Worm (Caenorhabditis elegans) whole organism, L1 larva: Measurements from ENCODE around the gene ZK1321.4.

Experiments
- C34B4.2 ChIP-seq: sonication (generic microtip); optimal IDR thresholded peaks from 2 replicates; lab custom pipeline; 2017; ENCODE audit warnings: mild to moderate bottlenecking, missing genetic modification characterization, missing compliant biosample characterization
- Y116A8C.19 ChIP-seq: sonication (generic microtip); optimal IDR thresholded peaks from 2 replicates; lab custom pipeline; 2016; ENCODE audit warnings: missing compliant biosample characterization, missing genetic modification characterization, borderline replicate concordance
- blmp-1 ChIP-seq: fragments of 150-350 bp; optimal IDR thresholded peaks from 2 replicates; lab custom pipeline; 2014; ENCODE audit warnings: missing biosample characterization, missing genetic modification characterization
- ceh-82 ChIP-seq, 3 experiments: fragments of 150-350 bp in 1 of 3; sonication (generic microtip) in 2 of 3; optimal IDR thresholded peaks; 2 replicates each; lab custom pipeline; 2014 to 2017; ENCODE audit warnings: missing biosample characterization in 3 of 3, missing genetic modification characterization in 3 of 3
- dsc-1 ChIP-seq: sonication (generic microtip); optimal IDR thresholded peaks from 2 replicates; lab custom pipeline; 2016; ENCODE audit warnings: mild to moderate bottlenecking, missing genetic modification characterization, missing compliant biosample characterization
- efl-1 ChIP-seq, 4 experiments: fragments of 150-350 bp; optimal IDR thresholded peaks in 3 of 4; peaks in 1 of 4; 1 replicate in 1 of 4; 2 replicates in 3 of 4; lab custom pipeline; 2014; ENCODE audit warnings: missing biosample characterization in 2 of 4, missing genetic modification characterization in 2 of 4, missing genetic modification reagents in 2 of 4
- egl-27 ChIP-seq, 2 experiments: fragments of 150-350 bp in 1 of 2; sonication (generic microtip); optimal IDR thresholded peaks; 3 replicates each; lab custom pipeline; 2017 to 2018; ENCODE audit warnings: missing biosample characterization in 2 of 2, missing genetic modification characterization in 2 of 2, missing genetic modification reagents in 2 of 2
- elt-3 ChIP-seq, 6 experiments: fragments of 150-350 bp in 1 of 6; sonication (generic microtip); optimal IDR thresholded peaks; 2 replicates each; lab custom pipeline; 2017 to 2018; ENCODE audit warnings: missing biosample characterization in 6 of 6, missing genetic modification characterization in 6 of 6, inconsistent platforms in 1 of 6
- ets-5 ChIP-seq: fragments of 200-800 bp; sonication (Bioruptor generic); IDR thresholded peaks from 2 replicates; pipeline ENCODE4 v1.3.6; 2022; ENCODE audit warnings: missing genetic modification characterization, missing compliant biosample characterization
- fkh-8 ChIP-seq: sonication (generic microtip); optimal IDR thresholded peaks from 2 replicates; lab custom pipeline; 2016; ENCODE audit warnings: mild to moderate bottlenecking, missing genetic modification characterization, missing compliant biosample characterization
- hpl-2 ChIP-seq: fragments of 150-350 bp; optimal IDR thresholded peaks from 2 replicates; lab custom pipeline; 2014; ENCODE audit warnings: missing biosample characterization, missing genetic modification reagents, missing genetic modification characterization
- lin-14 ChIP-seq: fragments of 200-800 bp; sonication (Bioruptor generic); optimal IDR thresholded peaks from 2 replicates; lab custom pipeline; 2018; ENCODE audit warnings: mild to moderate bottlenecking, missing genetic modification characterization, moderate library complexity, missing compliant biosample characterization
- lin-35 ChIP-seq, 2 experiments: fragments of 150-350 bp; optimal IDR thresholded peaks; 2 replicates each; lab custom pipeline; 2014; ENCODE audit warnings: missing biosample characterization in 2 of 2, missing genetic modification characterization in 2 of 2, missing genetic modification reagents in 2 of 2
- lsy-2 ChIP-seq, 2 experiments: fragments of 150-350 bp; optimal IDR thresholded peaks; 2 replicates each; lab custom pipeline; 2014; ENCODE audit warnings: missing biosample characterization in 2 of 2, missing genetic modification characterization in 2 of 2
- nhr-11 ChIP-seq: fragments of 150-350 bp; optimal IDR thresholded peaks from 2 replicates; lab custom pipeline; 2014; ENCODE audit warnings: missing biosample characterization, missing genetic modification characterization
- nhr-12 ChIP-seq: sonication (generic microtip); optimal IDR thresholded peaks from 2 replicates; lab custom pipeline; 2017; ENCODE audit warnings: missing biosample characterization, missing genetic modification characterization
- nhr-19 ChIP-seq: fragments of 200-800 bp; sonication (Bioruptor generic); conservative IDR thresholded peaks from 2 replicates; pipeline ENCODE4 v1.3.6; 2022; ENCODE audit warnings: missing genetic modification characterization, missing compliant biosample characterization
- nhr-20 ChIP-seq: sonication (generic microtip); optimal IDR thresholded peaks from 2 replicates; lab custom pipeline; 2016; ENCODE audit warnings: mild to moderate bottlenecking, missing genetic modification characterization, missing compliant biosample characterization
- nhr-28 ChIP-seq: fragments of 150-350 bp; optimal IDR thresholded peaks from 2 replicates; lab custom pipeline; 2014; ENCODE audit warnings: missing biosample characterization, missing genetic modification characterization
- nhr-71 ChIP-seq: sonication (generic microtip); optimal IDR thresholded peaks from 2 replicates; lab custom pipeline; 2016; ENCODE audit warnings: mild to moderate bottlenecking, missing genetic modification characterization, moderate library complexity, missing compliant biosample characterization
- pag-3 ChIP-seq: sonication (generic microtip); optimal IDR thresholded peaks from 2 replicates; lab custom pipeline; 2017; ENCODE audit warnings: missing genetic modification characterization, mild to moderate bottlenecking, missing compliant biosample characterization, antibody characterized with exemption, borderline replicate concordance; ENCODE audit not compliant: insufficient read depth
- pqm-1 ChIP-seq: sonication (generic microtip); optimal IDR thresholded peaks from 3 replicates; lab custom pipeline; 2017; ENCODE audit warnings: missing biosample characterization, missing genetic modification characterization
- rnt-1 ChIP-seq: sonication (generic microtip); optimal IDR thresholded peaks from 2 replicates; lab custom pipeline; 2016; ENCODE audit warnings: mild to moderate bottlenecking, missing genetic modification characterization, moderate library complexity, missing compliant biosample characterization
- snu-23 ChIP-seq: sonication (generic microtip); optimal IDR thresholded peaks from 2 replicates; lab custom pipeline; 2016; ENCODE audit warnings: missing genetic modification characterization, missing compliant biosample characterization
- sox-4 ChIP-seq: sonication (generic microtip); optimal IDR thresholded peaks from 2 replicates; lab custom pipeline; 2016; ENCODE audit warnings: missing genetic modification characterization, missing compliant biosample characterization
- swsn-7 ChIP-seq: sonication (generic microtip); optimal IDR thresholded peaks from 2 replicates; lab custom pipeline; 2016; ENCODE audit warnings: missing genetic modification characterization, missing compliant biosample characterization
- tlp-1 ChIP-seq: fragments of 150-350 bp; optimal IDR thresholded peaks from 2 replicates; lab custom pipeline; 2014; ENCODE audit warnings: missing biosample characterization, missing genetic modification characterization
- unc-30 ChIP-seq: sonication (generic microtip); optimal IDR thresholded peaks from 2 replicates; lab custom pipeline; 2017; ENCODE audit warnings: missing biosample characterization, missing genetic modification characterization
- unc-62 ChIP-seq: fragments of 150-350 bp; optimal IDR thresholded peaks from 2 replicates; lab custom pipeline; 2014; ENCODE audit warnings: missing biosample characterization, missing genetic modification reagents, missing genetic modification characterization
- xbp-1 ChIP-seq: sonication (generic microtip); optimal IDR thresholded peaks from 2 replicates; lab custom pipeline; 2016; ENCODE audit warnings: missing genetic modification characterization, missing compliant biosample characterization
- zip-4 ChIP-seq: fragments of 200-800 bp; sonication (Bioruptor generic); optimal IDR thresholded peaks from 2 replicates; lab custom pipeline; 2018; ENCODE audit warnings: mild to moderate bottlenecking, missing genetic modification characterization, moderate library complexity, missing compliant biosample characterization

ZK1321.4 gene

DNA sequence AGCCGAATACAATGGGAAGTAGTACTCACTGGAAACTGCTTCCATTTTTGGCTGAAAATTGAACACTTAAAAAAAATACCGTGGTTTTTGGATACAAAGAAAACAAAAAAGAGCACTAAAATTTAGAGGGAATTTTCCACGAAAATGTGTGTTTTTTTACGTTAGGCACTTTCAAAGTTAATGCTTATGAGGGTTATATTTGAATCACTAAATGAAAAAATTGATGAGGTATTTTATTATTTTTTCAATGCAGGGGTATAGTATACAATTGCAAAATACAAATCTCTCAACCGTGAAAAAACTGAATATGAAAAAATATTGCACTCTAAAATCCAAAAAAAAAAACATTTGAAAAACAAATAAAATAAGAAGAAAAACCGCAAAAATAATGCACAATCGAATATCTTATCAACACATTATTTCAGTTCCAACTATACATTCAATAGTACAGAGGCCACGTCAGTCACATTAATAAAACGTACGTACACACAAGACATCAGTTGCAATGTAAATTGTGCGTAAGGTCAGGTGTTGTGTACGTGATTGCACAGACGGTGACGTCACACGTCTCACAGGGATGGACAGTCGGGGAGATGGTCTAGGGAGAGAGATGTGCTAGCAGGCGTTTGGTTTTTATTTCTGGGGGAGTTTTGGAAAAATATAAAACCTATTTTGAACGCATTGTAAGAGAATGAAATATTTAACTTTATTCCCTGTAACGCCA is 3.8 kb downstream of the ZK1321.4 start, which contains the start of gene aqp-10 (continued):
- TF ChIP-seq lin-35 (GFP tag; optimal IDR thresholded peaks at IDR 0.05; lab: Kevin White, UChicago), result peak; percentile 17 to 79
- TF ChIP-seq dsc-1, result peak; percentile 15
- TF ChIP-seq efl-1 (optimal IDR thresholded peaks at IDR 0.05; lab: Kevin White, UChicago), result peak; percentile 60 to 63
- peak; percentile 45 to 96 for TF ChIP-seq efl-1 (GFP tag; optimal IDR thresholded peaks at IDR 0.05 in 1 of 2; lab: Kevin White, UChicago)
- no peak for TF ChIP-seq egl-27 (tag; optimal IDR thresholded peaks at IDR 0.05; lab: Kevin White, UChicago)
- peak; percentile 54 to 68 for TF ChIP-seq lsy-2 (tag; optimal IDR thresholded peaks at IDR 0.05; lab: Kevin White, UChicago)
- TF ChIP-seq lin-14 (GFP tag; lab: Kevin White, UChicago), result peak; percentile 54

DNA sequence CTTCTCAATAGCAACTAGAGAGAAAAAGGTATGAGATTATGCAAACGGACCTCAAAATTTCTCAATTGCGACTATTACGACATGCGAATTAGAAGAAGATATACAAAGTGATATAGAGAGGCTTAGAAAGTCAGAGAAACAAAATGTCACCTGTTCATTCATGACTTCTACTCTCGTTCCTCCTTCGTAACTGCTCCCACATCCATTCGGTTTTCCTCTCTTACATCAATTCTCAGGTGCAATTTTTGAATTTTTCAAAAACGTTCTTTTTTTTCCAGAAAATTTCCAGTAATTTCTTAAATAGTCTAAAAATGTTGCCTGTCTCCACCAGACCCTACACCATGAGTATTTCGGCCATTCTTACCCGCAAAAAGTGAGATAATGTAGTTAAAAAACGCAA is 9.0 kb downstream of the ZK1321.4 start:
- TF ChIP-seq Y116A8C.19 (tag; lab: Kevin White, UChicago) (no peak), efl-1 (optimal IDR thresholded peaks at IDR 0.05; lab: Kevin White, UChicago) (no peak), efl-1 (GFP tag; optimal IDR thresholded peaks at IDR 0.05 in 1 of 2; lab: Kevin White, UChicago) (peak in 1 of 2 experiments; percentile 80)

DNA sequence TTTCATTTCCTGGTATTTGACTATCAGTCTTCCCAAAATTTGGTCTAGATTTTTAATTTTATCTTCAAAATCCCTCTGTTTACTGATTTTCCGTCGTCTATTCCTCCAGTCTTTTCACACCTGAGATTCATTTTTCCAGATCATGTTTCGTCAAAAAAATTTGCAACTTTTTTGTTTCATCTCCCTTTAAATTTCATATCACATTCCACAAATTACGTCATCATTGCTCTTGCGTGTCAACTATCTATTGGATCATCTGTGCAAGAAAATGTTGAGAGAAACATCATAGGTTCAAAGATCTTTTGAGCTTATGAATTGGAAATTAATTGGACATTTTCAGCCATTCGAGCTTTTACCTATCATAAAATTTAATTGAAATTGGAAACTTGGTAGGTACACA is 14.4 kb downstream of the ZK1321.4 start:
- TF ChIP-seq pqm-1 (no peak), rnt-1 (tag; lab: Kevin White, UChicago) (no peak), xbp-1 (tag; lab: Kevin White, UChicago) (peak; percentile 49), efl-1 (optimal IDR thresholded peaks at IDR 0.05; lab: Kevin White, UChicago) (no peak), efl-1 (GFP tag; optimal IDR thresholded peaks at IDR 0.05 in 1 of 2; lab: Kevin White, UChicago) (peak in 1 of 2 experiments; percentile 63), nhr-28 (tag; lab: Kevin White, UChicago) (no peak), Y116A8C.19 (tag; lab: Kevin White, UChicago) (no peak), ceh-82 (tag; optimal IDR thresholded peaks at IDR 0.05; lab: Kevin White, UChicago) (no peak), zip-4 (GFP tag; lab: Kevin White, UChicago) (no peak), blmp-1 (no peak), C34B4.2 (no peak), nhr-12 (no peak), tlp-1 (tag; lab: Kevin White, UChicago) (no peak), nhr-19 (GFP tag; lab: Robert Waterston, UW) (no peak), dsc-1 (no peak), fkh-8 (tag; lab: Kevin White, UChicago) (peak; percentile 13), elt-3 (tag; optimal IDR thresholded peaks at IDR 0.05; lab: Kevin White, UChicago) (no peak), unc-62 (GFP tag; lab: Kevin White, UChicago) (no peak), nhr-71 (tag; lab: Kevin White, UChicago) (peak; percentile 1)

DNA sequence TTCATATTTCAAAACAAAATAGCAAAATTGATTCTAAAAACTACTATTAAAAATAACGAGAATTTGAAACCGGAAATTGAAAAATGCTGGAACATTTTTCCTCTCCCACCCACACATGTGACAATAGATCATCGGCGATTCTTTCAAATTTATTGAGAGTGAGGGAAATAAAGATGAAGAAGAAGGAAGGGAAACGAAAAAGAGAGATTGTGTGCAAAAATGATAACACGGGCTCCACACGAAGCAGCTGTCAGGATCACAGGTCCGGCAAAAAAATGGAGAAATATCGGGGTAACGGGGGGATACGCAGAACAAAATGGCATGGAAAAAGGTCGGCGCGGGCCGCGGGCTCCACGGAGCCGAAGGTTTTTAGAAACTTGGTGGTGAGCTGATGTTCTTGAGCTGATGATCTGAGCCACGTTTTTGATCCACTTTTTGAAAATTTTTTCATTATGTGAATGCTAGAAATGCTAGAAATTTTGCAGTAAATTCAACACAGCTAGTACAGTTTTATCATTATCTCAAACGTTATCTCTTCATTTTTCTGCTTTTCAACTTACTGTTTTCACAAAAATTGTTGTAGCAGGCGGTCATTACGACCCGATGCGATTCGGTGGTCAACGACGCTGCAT is 16.0 kb downstream of the ZK1321.4 start, which contains the start of gene shk-1:
Gene shk-1 (plus strand): TSS at position 582 of the 632 bp plus-strand sequence.
- TF ChIP-seq hpl-2 (GFP tag; lab: Kevin White, UChicago), result no peak
- peak in 1 of 2 experiments; percentile 47 for TF ChIP-seq lsy-2 (tag; optimal IDR thresholded peaks at IDR 0.05; lab: Kevin White, UChicago)
- TF ChIP-seq efl-1 (optimal IDR thresholded peaks at IDR 0.05; lab: Kevin White, UChicago), result no peak
- TF ChIP-seq efl-1 (GFP tag; optimal IDR thresholded peaks at IDR 0.05 in 1 of 2; lab: Kevin White, UChicago), result peak in 1 of 2 experiments; percentile 14
- TF ChIP-seq nhr-11, result peak; percentile 14
- TF ChIP-seq unc-30, result no peak
- no peak for TF ChIP-seq sox-4 (tag; lab: Kevin White, UChicago)
- no peak for TF ChIP-seq ets-5 (GFP tag; lab: Robert Waterston, UW)
- peak; percentile 17; the same call in 1 of the 2 replicates for TF ChIP-seq nhr-19 (GFP tag; lab: Robert Waterston, UW)
- TF ChIP-seq nhr-71 (tag; lab: Kevin White, UChicago), result peak; percentile 71
- TF ChIP-seq snu-23 (GFP tag; lab: Kevin White, UChicago), result peak; percentile 27
- TF ChIP-seq swsn-7 (tag; lab: Kevin White, UChicago), result peak; percentile 16
- TF ChIP-seq pag-3 (tag; lab: Kevin White, UChicago), result peak; percentile 72
- TF ChIP-seq rnt-1 (tag; lab: Kevin White, UChicago), result peak; percentile 77
- TF ChIP-seq lin-14 (GFP tag; lab: Kevin White, UChicago), result peak; percentile 88
- TF ChIP-seq nhr-20 (tag; lab: Kevin White, UChicago), result peak; percentile 21
